Fruit fly (Drosophila melanogaster) whole organism, prepupa: ENCODE data around the gene CG11417.
A peak's percentile ranks its signal among the peaks of the same experiment; 100 is the strongest.

Source experiments
- CG11762 ChIP-seq: fragments of 200-800 bp; sonication (Bioruptor generic); optimal IDR thresholded peaks from 3 replicates; lab custom pipeline; 2016; ENCODE audit warnings: missing biosample characterization, missing genetic modification characterization; ENCODE audit not compliant: insufficient read depth
- CG11902 ChIP-seq: fragments of 200-800 bp; sonication (Bioruptor generic); optimal IDR thresholded peaks from 3 replicates; lab custom pipeline; 2016; ENCODE audit warnings: missing biosample characterization, missing genetic modification characterization
- CG1621 ChIP-seq: fragments of 200-800 bp; sonication (Bioruptor generic); optimal IDR thresholded peaks from 3 replicates; lab custom pipeline; 2018; ENCODE audit warnings: missing biosample characterization, mild to moderate bottlenecking, missing genetic modification characterization
- CG3032 ChIP-seq: fragments of 200-800 bp; optimal IDR thresholded peaks from 2 replicates; lab custom pipeline; 2019; ENCODE audit warnings: missing biosample characterization, mild to moderate bottlenecking, missing genetic modification characterization, moderate library complexity
- CG31627 ChIP-seq: fragments of 200-800 bp; sonication (Bioruptor generic); optimal IDR thresholded peaks from 3 replicates; lab custom pipeline; 2016; ENCODE audit warnings: missing biosample characterization, missing genetic modification characterization
- CG3919 ChIP-seq: fragments of 200-800 bp; sonication (Bioruptor generic); optimal IDR thresholded peaks from 3 replicates; lab custom pipeline; 2016; ENCODE audit warnings: missing biosample characterization, missing genetic modification characterization
- CG6276 ChIP-seq: fragments of 200-800 bp; sonication (Bioruptor generic); optimal IDR thresholded peaks from 2 replicates; lab custom pipeline; 2017; ENCODE audit warnings: missing biosample characterization, mild to moderate bottlenecking, missing genetic modification characterization
- CG6792 ChIP-seq: fragments of 200-800 bp; sonication (Bioruptor generic); optimal IDR thresholded peaks from 3 replicates; lab custom pipeline; 2016; ENCODE audit warnings: missing biosample characterization, missing genetic modification characterization
- CG6808 ChIP-seq: fragments of 200-800 bp; sonication (Bioruptor generic); optimal IDR thresholded peaks from 3 replicates; lab custom pipeline; 2017; ENCODE audit warnings: missing biosample characterization, missing genetic modification characterization, mild to moderate bottlenecking, moderate library complexity, missing genetic modification reagents
- CG6854 ChIP-seq: fragments of 200-800 bp; sonication (Bioruptor generic); optimal IDR thresholded peaks from 2 replicates; lab custom pipeline; 2017; ENCODE audit warnings: missing biosample characterization, mild to moderate bottlenecking, missing genetic modification characterization
- CG8119 ChIP-seq: fragments of 200-800 bp; sonication (Bioruptor generic); IDR thresholded peaks from 3 replicates; pipeline ENCODE4 v1.3.6; 2022; ENCODE audit warnings: missing biosample characterization, missing genetic modification characterization
- CG8319 ChIP-seq: fragments of 200-800 bp; sonication (Bioruptor generic); optimal IDR thresholded peaks from 3 replicates; lab custom pipeline; 2016; ENCODE audit warnings: missing biosample characterization, missing genetic modification characterization
- Eip75B ChIP-seq: fragments of 200-800 bp; sonication (Bioruptor generic); optimal IDR thresholded peaks from 3 replicates; lab custom pipeline; 2016; ENCODE audit warnings: missing biosample characterization, missing genetic modification characterization
- Eip78C ChIP-seq: fragments of 200-800 bp; sonication (Bioruptor generic); peaks from one replicate; lab custom pipeline; 2016; ENCODE audit warnings: missing biosample characterization, missing genetic modification characterization
- Eip93F ChIP-seq: fragments of 200-800 bp; sonication (Bioruptor generic); optimal IDR thresholded peaks from 2 replicates; lab custom pipeline; 2016; ENCODE audit warnings: missing biosample characterization, mild to moderate bottlenecking, missing genetic modification characterization
- Hr4 ChIP-seq: fragments of 200-800 bp; sonication (Bioruptor generic); optimal IDR thresholded peaks from 3 replicates; lab custom pipeline; 2016; ENCODE audit warnings: missing biosample characterization, missing genetic modification characterization
- Smox ChIP-seq: fragments of 200-800 bp; sonication (Bioruptor generic); optimal IDR thresholded peaks from 3 replicates; lab custom pipeline; 2016; ENCODE audit warnings: missing biosample characterization, missing genetic modification characterization
- Sox102F ChIP-seq: fragments of 200-800 bp; sonication (Bioruptor generic); optimal IDR thresholded peaks from 2 replicates; lab custom pipeline; 2016; ENCODE audit warnings: missing biosample characterization, mild to moderate bottlenecking, missing genetic modification characterization
- Sox14 ChIP-seq: fragments of 200-800 bp; sonication (Bioruptor generic); optimal IDR thresholded peaks from 3 replicates; lab custom pipeline; 2016; ENCODE audit warnings: missing biosample characterization, missing genetic modification characterization
- Sox15 ChIP-seq: fragments of 200-800 bp; sonication (Bioruptor generic); optimal IDR thresholded peaks from 3 replicates; lab custom pipeline; 2016; ENCODE audit warnings: missing biosample characterization, missing genetic modification characterization
- achi ChIP-seq: fragments of 200-800 bp; sonication (Bioruptor generic); optimal IDR thresholded peaks from 3 replicates; lab custom pipeline; 2016; ENCODE audit warnings: missing biosample characterization, missing genetic modification characterization
- eg ChIP-seq: fragments of 200-800 bp; sonication (Bioruptor generic); IDR thresholded peaks from 3 replicates; pipeline ENCODE4 v1.3.6; 2022; ENCODE audit warnings: missing biosample characterization, missing genetic modification characterization
- esn ChIP-seq: fragments of 200-800 bp; sonication (Bioruptor generic); optimal IDR thresholded peaks from 2 replicates; lab custom pipeline; 2016; ENCODE audit warnings: missing biosample characterization, mild to moderate bottlenecking, missing genetic modification characterization, moderate library complexity
- fd59A ChIP-seq: fragments of 200-800 bp; sonication (Bioruptor generic); optimal IDR thresholded peaks from 2 replicates; lab custom pipeline; 2017; ENCODE audit warnings: missing biosample characterization, mild to moderate bottlenecking, missing genetic modification characterization, missing genetic modification reagents
- fkh ChIP-seq: fragments of 200-800 bp; sonication (Bioruptor generic); optimal IDR thresholded peaks from 3 replicates; lab custom pipeline; 2017; ENCODE audit warnings: missing biosample characterization, mild to moderate bottlenecking, missing genetic modification characterization, moderate library complexity
- lz ChIP-seq: fragments of 200-800 bp; sonication (Bioruptor generic); optimal IDR thresholded peaks from 3 replicates; lab custom pipeline; 2016; ENCODE audit warnings: missing biosample characterization, missing genetic modification characterization
- net ChIP-seq: fragments of 200-800 bp; sonication (Bioruptor generic); optimal IDR thresholded peaks from 3 replicates; lab custom pipeline; 2016; ENCODE audit warnings: missing biosample characterization, missing genetic modification characterization
- pdm3 ChIP-seq: fragments of 200-800 bp; sonication (Bioruptor generic); optimal IDR thresholded peaks from 3 replicates; lab custom pipeline; 2016; ENCODE audit warnings: missing biosample characterization, missing genetic modification characterization
- svp ChIP-seq: fragments of 200-800 bp; sonication (Bioruptor generic); peaks from one replicate; lab custom pipeline; 2016; ENCODE audit warnings: missing biosample characterization, missing genetic modification characterization
- vri ChIP-seq: fragments of 200-800 bp; sonication (Bioruptor generic); optimal IDR thresholded peaks from 3 replicates; lab custom pipeline; 2016; ENCODE audit warnings: missing biosample characterization, mild to moderate bottlenecking, missing genetic modification characterization

The CG11417 gene

dm6 chrX:1370104-1370802 is 16.4 kb downstream of the CG11417 start, which contains the start of gene ssx (continued):
- no peak for TF ChIP-seq net (GFP tag; lab: Kevin White, UChicago)
- TF ChIP-seq CG3032 (tag; lab: Kevin White, UChicago), result peak; percentile 17

dm6 chrX:1372667-1373066 is 18.9 kb downstream of the CG11417 start:
- TF ChIP-seq svp (GFP tag; lab: Kevin White, UChicago) (no peak), Smox (GFP tag; lab: Kevin White, UChicago) (no peak), Sox15 (no peak), eg (GFP tag; lab: Robert Waterston, UW) (no peak), CG6808 (GFP tag; lab: Kevin White, UChicago) (no peak), CG6792 (GFP tag; lab: Kevin White, UChicago) (no peak), Eip93F (GFP tag; lab: Kevin White, UChicago) (no peak), CG11902 (GFP tag; lab: Kevin White, UChicago) (no peak), Hr4 (GFP tag; lab: Kevin White, UChicago) (no peak), fd59A (GFP tag; lab: Kevin White, UChicago) (no peak), CG3032 (tag; lab: Kevin White, UChicago) (no peak)

dm6 chrX:1375265-1375958 is 21.6 kb downstream of the CG11417 start, which contains the start of gene AMPKalpha:
AMPKalpha (plus strand) TSS chrX:1375536.
- TF ChIP-seq Sox102F (GFP tag; lab: Kevin White, UChicago), result no peak
- peak; percentile 22 for TF ChIP-seq CG6854 (GFP tag; lab: Kevin White, UChicago)
- no peak for TF ChIP-seq CG31627
- TF ChIP-seq CG8119 (GFP tag; lab: Robert Waterston, UW), result no peak
- TF ChIP-seq svp (GFP tag; lab: Kevin White, UChicago), result peak; percentile 62
- TF ChIP-seq CG6808 (GFP tag; lab: Kevin White, UChicago), result peak; percentile 99
- TF ChIP-seq fkh (GFP tag; lab: Kevin White, UChicago), result peak; percentile 59
- TF ChIP-seq Eip78C (GFP tag; lab: Kevin White, UChicago), result peak; percentile 17

- TF ChIP-seq CG6276 (GFP tag; lab: Kevin White, UChicago) (no peak), CG3919 (no peak), vri (GFP tag; lab: Kevin White, UChicago) (peak; percentile 36), fd59A (GFP tag; lab: Kevin White, UChicago) (no peak), CG8319 (no peak)
Observed at dm6 chrX:1379692-1380349, 26.0 kb downstream of the CG11417 start.

dm6 chrX:1380350-1381060 is 26.7 kb downstream of the CG11417 start, which contains the start of the genes CG3719 and CG32813:
CG3719 (minus strand) TSS chrX:1380480.
CG32813 (plus strand) TSS chrX:1380914.
- TF ChIP-seq CG6808 (GFP tag; lab: Kevin White, UChicago), result peak; percentile 11
- TF ChIP-seq vri (GFP tag; lab: Kevin White, UChicago), result peak; percentile 32
- TF ChIP-seq lz, result peak; percentile 45
- peak; percentile 71 for TF ChIP-seq Eip78C (GFP tag; lab: Kevin White, UChicago)
- TF ChIP-seq achi, result peak; percentile 90
- TF ChIP-seq Smox (GFP tag; lab: Kevin White, UChicago), result no peak
- TF ChIP-seq CG11762 (GFP tag; lab: Kevin White, UChicago), result no peak
- peak; percentile 32 for TF ChIP-seq CG31627
- peak; percentile 44 for TF ChIP-seq esn (GFP tag; lab: Kevin White, UChicago)
- TF ChIP-seq CG3032 (tag; lab: Kevin White, UChicago), result peak; percentile 8
- TF ChIP-seq pdm3 (GFP tag; lab: Kevin White, UChicago), result no peak
- peak; percentile 29 for TF ChIP-seq CG1621 (tag; lab: Kevin White, UChicago)
- TF ChIP-seq CG8319, result no peak
- TF ChIP-seq Eip75B (GFP tag; lab: Kevin White, UChicago), result no peak
- peak; percentile 69 for TF ChIP-seq svp (GFP tag; lab: Kevin White, UChicago)
- TF ChIP-seq Sox14 (GFP tag; lab: Kevin White, UChicago), result peak; percentile 28
- TF ChIP-seq CG3919, result peak; percentile 33
- TF ChIP-seq fkh (GFP tag; lab: Kevin White, UChicago), result peak; percentile 89
